Worm (Caenorhabditis elegans) whole organism, late embryonic: ENCODE data around the gene crh-2.

Source experiments
- lin-11 ChIP-seq: fragments of 200-800 bp; sonication (Bioruptor generic); optimal IDR thresholded peaks from 2 replicates; lab custom pipeline; 2018; ENCODE audit warnings: mild to moderate bottlenecking, missing genetic modification characterization, missing compliant biosample characterization
- nhr-11 ChIP-seq: fragments of 150-350 bp; optimal IDR thresholded peaks from 2 replicates; lab custom pipeline; 2014; ENCODE audit warnings: missing biosample characterization, missing genetic modification characterization
- nhr-232 ChIP-seq: sonication (generic microtip); optimal IDR thresholded peaks from 2 replicates; lab custom pipeline; 2016; ENCODE audit warnings: missing genetic modification characterization, missing compliant biosample characterization

ce11 chrII:5234728-5235127, 47.4 kb upstream of the crh-2 start:
- no peak for TF ChIP-seq lin-11
- TF ChIP-seq nhr-11 (tag; lab: Kevin White, UChicago): no peak
- TF ChIP-seq nhr-232 (tag; lab: Kevin White, UChicago): no peak
